Fruit fly (Drosophila melanogaster) whole organism, embryonic: ENCODE data around the gene rdhB.
A peak's percentile ranks its signal among the peaks of the same experiment; 100 is the strongest.

Experiments
- Ada2b ChIP-seq: fragments of 200-800 bp; sonication (Bioruptor generic); IDR thresholded peaks from 2 replicates; pipeline ENCODE4 v1.3.6; 2022; ENCODE audit warnings: missing biosample characterization, missing genetic modification characterization
- Atf6 ChIP-seq: fragments of 200-800 bp; sonication (Bioruptor generic); IDR thresholded peaks from 2 replicates; pipeline ENCODE4 v1.3.6; 2022; ENCODE audit warnings: missing biosample characterization, missing genetic modification characterization
- B-H1 ChIP-seq: fragments of 200-800 bp; sonication (Bioruptor generic); IDR thresholded peaks from 3 replicates; pipeline ENCODE4 v1.3.6; 2022; ENCODE audit warnings: missing biosample characterization, missing genetic modification characterization
- B-H2 ChIP-seq: fragments of 200-800 bp; sonication (Bioruptor generic); optimal IDR thresholded peaks from 2 replicates; lab custom pipeline; 2018; ENCODE audit warnings: missing biosample characterization, mild to moderate bottlenecking, missing genetic modification characterization
- CG11504 ChIP-seq: fragments of 200-800 bp; sonication (Bioruptor generic); optimal IDR thresholded peaks from 3 replicates; lab custom pipeline; 2019; ENCODE audit warnings: missing biosample characterization, mild to moderate bottlenecking, missing genetic modification characterization, moderate library complexity
- CG12769 ChIP-seq: fragments of 200-800 bp; sonication (Bioruptor generic); optimal IDR thresholded peaks from 2 replicates; lab custom pipeline; 2019; ENCODE audit warnings: missing biosample characterization, mild to moderate bottlenecking, missing genetic modification characterization, moderate library complexity
- CG15696 ChIP-seq: fragments of 200-800 bp; sonication (Bioruptor generic); optimal IDR thresholded peaks from 2 replicates; lab custom pipeline; 2019; ENCODE audit warnings: missing biosample characterization, mild to moderate bottlenecking, missing genetic modification characterization, moderate library complexity
- CG17186 ChIP-seq: fragments of 200-800 bp; sonication (Bioruptor generic); optimal IDR thresholded peaks from 3 replicates; lab custom pipeline; 2017; ENCODE audit warnings: missing biosample characterization, missing genetic modification reagents, missing genetic modification characterization
- CG18764 ChIP-seq: fragments of 200-800 bp; sonication (Bioruptor generic); optimal IDR thresholded peaks from 3 replicates; lab custom pipeline; 2016; ENCODE audit warnings: missing biosample characterization, missing genetic modification characterization
- CG33557 ChIP-seq: fragments of 200-800 bp; sonication (Bioruptor generic); optimal IDR thresholded peaks from 2 replicates; lab custom pipeline; 2019; ENCODE audit warnings: missing biosample characterization, mild to moderate bottlenecking, missing genetic modification characterization, moderate library complexity
- CG34422 ChIP-seq: fragments of 200-800 bp; sonication (Bioruptor generic); IDR thresholded peaks from 3 replicates; pipeline ENCODE4 v1.3.6; 2022; ENCODE audit warnings: missing biosample characterization, missing genetic modification characterization
- CG9215 ChIP-seq: fragments of 200-800 bp; sonication (Bioruptor generic); IDR thresholded peaks from 2 replicates; pipeline ENCODE4 v1.3.6; 2022; ENCODE audit warnings: missing biosample characterization, missing genetic modification characterization
- Dll ChIP-seq: fragments of 200-800 bp; sonication (Bioruptor generic); IDR thresholded peaks from 4 replicates; pipeline ENCODE4 v1.3.6; 2022; ENCODE audit warnings: missing biosample characterization, missing genetic modification characterization; ENCODE audit not compliant: partially characterized antibody
- Dref ChIP-seq: fragments of 200-800 bp; sonication (Bioruptor generic); IDR thresholded peaks from 2 replicates; pipeline ENCODE4 v1.3.6; 2022; ENCODE audit warnings: missing biosample characterization, missing genetic modification characterization
- Lpt ChIP-seq: fragments of >200 bp; optimal IDR thresholded peaks from 2 replicates; lab custom pipeline; 2018; ENCODE audit warnings: missing biosample characterization, missing genetic modification characterization
- NFAT ChIP-seq: fragments of 200-800 bp; sonication (Bioruptor generic); IDR thresholded peaks from 2 replicates; pipeline ENCODE4 v1.3.6; 2022; ENCODE audit warnings: missing biosample characterization, missing genetic modification characterization
- NK7.1 ChIP-seq: fragments of 200-800 bp; sonication (Bioruptor generic); optimal IDR thresholded peaks from 3 replicates; lab custom pipeline; 2016; ENCODE audit warnings: missing biosample characterization, missing genetic modification characterization
- Poxn ChIP-seq: fragments of 200-800 bp; sonication (Bioruptor generic); IDR thresholded peaks from 2 replicates; pipeline ENCODE4 v1.3.6; 2022; ENCODE audit warnings: missing biosample characterization, missing genetic modification characterization
- Side ChIP-seq: fragments of 200-800 bp; sonication (Bioruptor generic); optimal IDR thresholded peaks from 2 replicates; lab custom pipeline; 2016; ENCODE audit warnings: missing biosample characterization, missing genetic modification characterization
- Sox102F ChIP-seq: fragments of 200-800 bp; sonication (Bioruptor generic); optimal IDR thresholded peaks from 2 replicates; lab custom pipeline; 2018; ENCODE audit warnings: missing biosample characterization, mild to moderate bottlenecking, missing genetic modification characterization, moderate library complexity
- Stat92E ChIP-seq, 3 experiments: fragments of >200 bp in 2 of 3; fragments of 200-800 bp in 1 of 3; sonication (Bioruptor generic) in 1 of 3; optimal IDR thresholded peaks; 2 replicates each; lab custom pipeline; 2017 to 2019; ENCODE audit warnings: missing biosample characterization in 3 of 3, missing genetic modification characterization in 3 of 3, mild to moderate bottlenecking in 1 of 3, moderate library complexity in 1 of 3
- YL-1 ChIP-seq: fragments of 200-800 bp; sonication (Bioruptor generic); optimal IDR thresholded peaks from 3 replicates; lab custom pipeline; 2017; ENCODE audit warnings: missing biosample characterization, mild to moderate bottlenecking, missing genetic modification characterization
- abd-A ChIP-seq: fragments of 200-800 bp; sonication (Bioruptor generic); optimal IDR thresholded peaks from 3 replicates; lab custom pipeline; 2019; ENCODE audit warnings: missing biosample characterization, mild to moderate bottlenecking, missing genetic modification characterization, moderate library complexity
- bcd ChIP-seq: fragments of 200-800 bp; sonication (Bioruptor generic); optimal IDR thresholded peaks from 2 replicates; lab custom pipeline; 2017; ENCODE audit warnings: missing biosample characterization, mild to moderate bottlenecking, missing genetic modification characterization
- bigmax ChIP-seq: fragments of 200-800 bp; sonication (Bioruptor generic); optimal IDR thresholded peaks from 2 replicates; lab custom pipeline; 2018; ENCODE audit warnings: missing biosample characterization, mild to moderate bottlenecking, missing genetic modification characterization
- bsh ChIP-seq, 2 experiments: fragments of 200-800 bp; sonication (Bioruptor generic); optimal IDR thresholded peaks; 2 replicates each; lab custom pipeline; 2017 to 2018; ENCODE audit warnings: mild to moderate bottlenecking in 2 of 2, missing biosample characterization in 2 of 2, missing genetic modification characterization in 2 of 2, moderate library complexity in 1 of 2
- croc ChIP-seq: fragments of 200-800 bp; sonication (Bioruptor generic); conservative IDR thresholded peaks from 3 replicates; pipeline ENCODE4 v1.3.6; 2022; ENCODE audit warnings: missing biosample characterization, missing genetic modification characterization
- dati ChIP-seq: fragments of 200-800 bp; sonication (Bioruptor generic); IDR thresholded peaks from 2 replicates; pipeline ENCODE4 v1.3.6; 2022; ENCODE audit warnings: missing biosample characterization, missing genetic modification characterization
- dm ChIP-seq: fragments of 200-800 bp; sonication (Bioruptor generic); optimal IDR thresholded peaks from 3 replicates; lab custom pipeline; 2016; ENCODE audit warnings: missing biosample characterization, missing genetic modification characterization
- eyg ChIP-seq: fragments of 200-800 bp; sonication (Bioruptor generic); optimal IDR thresholded peaks from 3 replicates; lab custom pipeline; 2016; ENCODE audit warnings: missing biosample characterization, missing genetic modification characterization
- fd96Cb ChIP-seq: fragments of 200-800 bp; sonication (Bioruptor generic); optimal IDR thresholded peaks from 2 replicates; lab custom pipeline; 2018; ENCODE audit warnings: missing biosample characterization, mild to moderate bottlenecking, missing genetic modification characterization, moderate library complexity
- ftz-f1 ChIP-seq: fragments of 200-800 bp; sonication (Bioruptor generic); optimal IDR thresholded peaks from 2 replicates; lab custom pipeline; 2016; ENCODE audit warnings: missing biosample characterization, missing genetic modification characterization
- gcm ChIP-seq: fragments of 200-800 bp; sonication (Bioruptor generic); optimal IDR thresholded peaks from 2 replicates; lab custom pipeline; 2019; ENCODE audit warnings: missing biosample characterization, mild to moderate bottlenecking, missing genetic modification characterization, moderate library complexity
- gt ChIP-seq: fragments of 200-800 bp; sonication (Bioruptor generic); IDR thresholded peaks from 2 replicates; pipeline ENCODE4 v1.3.6; 2022; ENCODE audit warnings: missing biosample characterization, missing genetic modification characterization
- h ChIP-seq: fragments of >200 bp; optimal IDR thresholded peaks from 2 replicates; lab custom pipeline; 2017
- hth ChIP-seq: fragments of >200 bp; optimal IDR thresholded peaks from 2 replicates; lab custom pipeline; 2017; ENCODE audit warnings: inconsistent platforms
- jigr1 ChIP-seq: fragments of 200-800 bp; sonication (Bioruptor generic); IDR thresholded peaks from 3 replicates; pipeline ENCODE4 v1.3.6; 2022; ENCODE audit warnings: missing biosample characterization, missing genetic modification characterization
- jumu ChIP-seq: fragments of 200-800 bp; sonication (Bioruptor generic); optimal IDR thresholded peaks from 3 replicates; lab custom pipeline; 2016; ENCODE audit warnings: missing biosample characterization, missing genetic modification characterization
- ken ChIP-seq: fragments of 200-800 bp; sonication (Bioruptor generic); IDR thresholded peaks from 3 replicates; pipeline ENCODE4 v1.3.6; 2022; ENCODE audit warnings: missing biosample characterization, missing genetic modification characterization
- lmd ChIP-seq: fragments of 200-800 bp; sonication (Bioruptor generic); IDR thresholded peaks from 2 replicates; pipeline ENCODE4 v1.3.6; 2022; ENCODE audit warnings: missing biosample characterization, missing genetic modification characterization
- nom ChIP-seq: fragments of 200-800 bp; sonication (Bioruptor generic); optimal IDR thresholded peaks from 2 replicates; lab custom pipeline; 2017; ENCODE audit warnings: missing biosample characterization, missing genetic modification characterization, mild to moderate bottlenecking, moderate library complexity, missing genetic modification reagents
- pan ChIP-seq, 4 experiments: fragments of >200 bp in 3 of 4; fragments of 200-800 bp in 1 of 4; sonication (Bioruptor generic) in 1 of 4; optimal IDR thresholded peaks in 3 of 4; IDR thresholded peaks in 1 of 4; 2 replicates each; pipeline versions ENCODE4 v1.3.6 to Lab custom; 2017 to 2022; ENCODE audit warnings: missing biosample characterization in 2 of 4, missing genetic modification characterization in 2 of 4, mixed read lengths in 1 of 4
- pfk ChIP-seq: fragments of 200-800 bp; sonication (Bioruptor generic); optimal IDR thresholded peaks from 2 replicates; lab custom pipeline; 2018; ENCODE audit warnings: missing biosample characterization, mild to moderate bottlenecking, missing genetic modification characterization, moderate library complexity
- pita ChIP-seq: fragments of 200-800 bp; sonication (Bioruptor generic); optimal IDR thresholded peaks from 2 replicates; lab custom pipeline; 2017; ENCODE audit warnings: missing biosample characterization, mild to moderate bottlenecking, missing genetic modification characterization
- schlank ChIP-seq: fragments of 200-800 bp; sonication (Bioruptor generic); optimal IDR thresholded peaks from 2 replicates; lab custom pipeline; 2018; ENCODE audit warnings: missing biosample characterization, mild to moderate bottlenecking, missing genetic modification characterization
- shn ChIP-seq: fragments of 200-800 bp; sonication (Bioruptor generic); optimal IDR thresholded peaks from 3 replicates; lab custom pipeline; 2016; ENCODE audit warnings: missing biosample characterization, missing genetic modification characterization
- tio ChIP-seq: fragments of 200-800 bp; sonication (Bioruptor generic); optimal IDR thresholded peaks from 2 replicates; lab custom pipeline; 2017; ENCODE audit warnings: missing biosample characterization, missing genetic modification characterization, inconsistent platforms
- toy ChIP-seq: fragments of 200-800 bp; sonication (Bioruptor generic); IDR thresholded peaks from 2 replicates; pipeline ENCODE4 v1.3.6; 2022; ENCODE audit warnings: missing biosample characterization, missing genetic modification characterization
- unpg ChIP-seq: fragments of 200-800 bp; sonication (Bioruptor generic); optimal IDR thresholded peaks from 3 replicates; lab custom pipeline; 2018; ENCODE audit warnings: missing biosample characterization, mild to moderate bottlenecking, missing genetic modification characterization, moderate library complexity
- vvl ChIP-seq: fragments of 200-800 bp; sonication (Bioruptor generic); IDR thresholded peaks from 2 replicates; pipeline ENCODE4 v1.3.6; 2022; ENCODE audit warnings: missing biosample characterization, missing genetic modification characterization

The rdhB gene

DNA sequence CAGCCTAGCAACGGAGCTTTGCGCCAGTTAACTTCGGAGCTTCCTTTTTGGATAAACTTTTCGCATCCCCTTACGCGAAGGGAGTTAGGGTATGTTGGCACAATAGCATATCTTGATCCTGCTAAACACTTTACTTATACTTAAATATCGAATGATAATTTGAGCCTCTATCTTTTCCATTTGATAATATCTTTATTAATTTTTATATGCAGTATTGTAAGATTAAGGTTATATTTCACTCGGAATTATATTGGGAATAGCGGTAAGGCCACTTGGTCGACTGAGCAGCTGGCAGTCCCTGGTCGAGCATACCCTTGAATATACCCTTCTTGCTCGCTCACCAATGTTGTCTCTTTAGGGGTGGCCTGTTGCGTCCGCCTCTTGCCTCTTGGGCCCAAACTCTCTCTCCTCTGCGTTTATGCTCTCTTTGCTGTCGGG is 17.3 kb downstream of the rdhB start (continued):
- TF ChIP-seq jumu (GFP tag; lab: Kevin White, UChicago) (no peak), fd96Cb (tag; lab: Kevin White, UChicago) (peak; percentile 41), B-H1 (GFP tag; lab: Robert Waterston, UW) (peak; percentile 42; the same call in 2 of the 3 replicates), Poxn (GFP tag; lab: Robert Waterston, UW) (peak; percentile 65; the same call in 1 of the 2 replicates), pan (optimal IDR thresholded peaks at IDR 0.05; lab: Kevin White, UChicago) (peak in 1 of 2 experiments; percentile 31), pan (GFP tag; optimal IDR thresholded peaks at IDR 0.05 in 1 of 2, IDR thresholded peaks at IDR 0.05 in 1 of 2) (peak in 1 of 2 experiments; percentile 82), NFAT (GFP tag; lab: Robert Waterston, UW) (peak; percentile 65; the same call in 1 of the 2 replicates), Atf6 (GFP tag; lab: Robert Waterston, UW) (peak; percentile 91), h (lab: Kevin White, UChicago) (no peak), croc (GFP tag; lab: Robert Waterston, UW) (peak; percentile 28; the same call in 2 of the 3 replicates), CG12769 (tag; lab: Kevin White, UChicago) (no peak), ken (GFP tag; lab: Robert Waterston, UW) (peak; percentile 76), Sox102F (GFP tag; lab: Kevin White, UChicago) (peak; percentile 61), abd-A (tag; lab: Kevin White, UChicago) (no peak), pfk (GFP tag; lab: Kevin White, UChicago) (no peak), CG15696 (tag; lab: Kevin White, UChicago) (peak; percentile 29), bigmax (no peak), Side (GFP tag; lab: Kevin White, UChicago) (no peak), CG11504 (tag; lab: Kevin White, UChicago) (peak; percentile 68), Lpt (GFP tag; lab: Kevin White, UChicago) (no peak), schlank (tag; lab: Kevin White, UChicago) (peak; percentile 23), Stat92E (GFP tag; optimal IDR thresholded peaks at IDR 0.05; lab: Kevin White, UChicago) (no peak), bcd (GFP tag; lab: Kevin White, UChicago) (peak; percentile 65), NK7.1 (GFP tag; lab: Kevin White, UChicago) (peak; percentile 57), unpg (GFP tag; lab: Kevin White, UChicago) (peak; percentile 57), gt (GFP tag; lab: Robert Waterston, UW) (0 out of 2 replicates have a peak, but pooled peaks have one; percentile 39), dati (GFP tag; lab: Robert Waterston, UW) (no peak), YL-1 (GFP tag; lab: Kevin White, UChicago) (no peak), jigr1 (peak; percentile 60; the same call in 1 of the 3 replicates), dm (no peak), lmd (GFP tag; lab: Robert Waterston, UW) (peak; percentile 78), CG34422 (GFP tag; lab: Robert Waterston, UW) (peak; percentile 68), gcm (GFP tag; lab: Kevin White, UChicago) (no peak), pita (GFP tag; lab: Kevin White, UChicago) (no peak), CG33557 (no peak), toy (0 out of 2 replicates have a peak, but pooled peaks have one; percentile 51), tio (peak; percentile 57), vvl (peak; percentile 72), CG18764 (peak; percentile 5), CG17186 (no peak), Ada2b (GFP tag; lab: Robert Waterston, UW) (peak; percentile 84), shn (no peak), eyg (GFP tag; lab: Kevin White, UChicago) (peak; percentile 45), ftz-f1 (GFP tag; lab: Kevin White, UChicago) (no peak), hth (lab: Kevin White, UChicago) (no peak), Dref (no peak), B-H2 (peak; percentile 36), bsh (GFP tag; optimal IDR thresholded peaks at IDR 0.05; lab: Kevin White, UChicago) (peak in 1 of 2 experiments; percentile 38), CG9215 (GFP tag; lab: Robert Waterston, UW) (peak; percentile 73), Dll (GFP tag; lab: Robert Waterston, UW) (no peak), nom (no peak)
